Fruit fly (Drosophila melanogaster) whole organism, prepupa: ENCODE measurements around the gene CG34376.
A peak's percentile ranks its signal among the peaks of the same experiment; 100 is the strongest.

Experiments
- Blimp-1 ChIP-seq: fragments of 200-800 bp; sonication (Bioruptor generic); optimal IDR thresholded peaks from 3 replicates; lab custom pipeline; 2017; ENCODE audit warnings: missing biosample characterization, missing genetic modification characterization, mild to moderate bottlenecking, moderate library complexity, missing genetic modification reagents
- CG10631 ChIP-seq: fragments of 200-800 bp; sonication (Bioruptor generic); optimal IDR thresholded peaks from 2 replicates; lab custom pipeline; 2016; ENCODE audit warnings: missing biosample characterization, missing genetic modification characterization
- CG10669 ChIP-seq: fragments of 200-800 bp; sonication (Bioruptor generic); optimal IDR thresholded peaks from 3 replicates; lab custom pipeline; 2018; ENCODE audit warnings: missing biosample characterization, mild to moderate bottlenecking, missing genetic modification characterization, moderate library complexity
- CG11294 ChIP-seq: fragments of 200-800 bp; sonication (Bioruptor generic); IDR thresholded peaks from 2 replicates; pipeline ENCODE4 v1.3.6; 2022; ENCODE audit warnings: missing biosample characterization, missing genetic modification characterization
- CG11762 ChIP-seq: fragments of 200-800 bp; sonication (Bioruptor generic); optimal IDR thresholded peaks from 3 replicates; lab custom pipeline; 2016; ENCODE audit warnings: missing biosample characterization, missing genetic modification characterization; ENCODE audit not compliant: insufficient read depth
- CG11902 ChIP-seq: fragments of 200-800 bp; sonication (Bioruptor generic); optimal IDR thresholded peaks from 3 replicates; lab custom pipeline; 2016; ENCODE audit warnings: missing biosample characterization, missing genetic modification characterization
- CG15336 ChIP-seq: fragments of 200-800 bp; sonication (Bioruptor generic); IDR thresholded peaks from 2 replicates; pipeline ENCODE4 v1.3.6; 2022; ENCODE audit warnings: missing biosample characterization, missing genetic modification characterization
- CG1621 ChIP-seq: fragments of 200-800 bp; sonication (Bioruptor generic); optimal IDR thresholded peaks from 3 replicates; lab custom pipeline; 2018; ENCODE audit warnings: missing biosample characterization, mild to moderate bottlenecking, missing genetic modification characterization
- CG16779 ChIP-seq: fragments of 200-800 bp; sonication (Bioruptor generic); optimal IDR thresholded peaks from 3 replicates; lab custom pipeline; 2017; ENCODE audit warnings: missing biosample characterization, mild to moderate bottlenecking, missing genetic modification characterization
- CG31627 ChIP-seq: fragments of 200-800 bp; sonication (Bioruptor generic); optimal IDR thresholded peaks from 3 replicates; lab custom pipeline; 2016; ENCODE audit warnings: missing biosample characterization, missing genetic modification characterization
- CG34406 ChIP-seq: fragments of 200-800 bp; sonication (Bioruptor generic); optimal IDR thresholded peaks from 3 replicates; lab custom pipeline; 2016; ENCODE audit warnings: missing biosample characterization, missing genetic modification characterization
- CG3919 ChIP-seq: fragments of 200-800 bp; sonication (Bioruptor generic); optimal IDR thresholded peaks from 3 replicates; lab custom pipeline; 2016; ENCODE audit warnings: missing biosample characterization, missing genetic modification characterization
- CG4318 ChIP-seq: fragments of 200-800 bp; sonication (Bioruptor generic); optimal IDR thresholded peaks from 3 replicates; lab custom pipeline; 2017; ENCODE audit warnings: missing biosample characterization, mild to moderate bottlenecking, missing genetic modification characterization
- CG6163 ChIP-seq: fragments of 200-800 bp; sonication (Bioruptor generic); IDR thresholded peaks from 3 replicates; pipeline ENCODE4 v1.3.6; 2022; ENCODE audit warnings: missing biosample characterization, missing genetic modification characterization
- CG6276 ChIP-seq: fragments of 200-800 bp; sonication (Bioruptor generic); optimal IDR thresholded peaks from 2 replicates; lab custom pipeline; 2017; ENCODE audit warnings: missing biosample characterization, mild to moderate bottlenecking, missing genetic modification characterization
- CG6792 ChIP-seq: fragments of 200-800 bp; sonication (Bioruptor generic); optimal IDR thresholded peaks from 3 replicates; lab custom pipeline; 2016; ENCODE audit warnings: missing biosample characterization, missing genetic modification characterization
- CG6808 ChIP-seq: fragments of 200-800 bp; sonication (Bioruptor generic); optimal IDR thresholded peaks from 3 replicates; lab custom pipeline; 2017; ENCODE audit warnings: missing biosample characterization, missing genetic modification characterization, mild to moderate bottlenecking, moderate library complexity, missing genetic modification reagents
- CG7368 ChIP-seq: fragments of 200-800 bp; sonication (Bioruptor generic); optimal IDR thresholded peaks from 3 replicates; lab custom pipeline; 2016; ENCODE audit warnings: missing biosample characterization, missing genetic modification characterization
- CG8119 ChIP-seq: fragments of 200-800 bp; sonication (Bioruptor generic); IDR thresholded peaks from 3 replicates; pipeline ENCODE4 v1.3.6; 2022; ENCODE audit warnings: missing biosample characterization, missing genetic modification characterization
- CG8632 ChIP-seq: fragments of 200-800 bp; sonication (Bioruptor generic); optimal IDR thresholded peaks from 3 replicates; lab custom pipeline; 2016; ENCODE audit warnings: missing biosample characterization, missing genetic modification characterization
- Eip75B ChIP-seq: fragments of 200-800 bp; sonication (Bioruptor generic); optimal IDR thresholded peaks from 3 replicates; lab custom pipeline; 2016; ENCODE audit warnings: missing biosample characterization, missing genetic modification characterization
- Eip78C ChIP-seq: fragments of 200-800 bp; sonication (Bioruptor generic); peaks from one replicate; lab custom pipeline; 2016; ENCODE audit warnings: missing biosample characterization, missing genetic modification characterization
- Eip93F ChIP-seq: fragments of 200-800 bp; sonication (Bioruptor generic); optimal IDR thresholded peaks from 2 replicates; lab custom pipeline; 2016; ENCODE audit warnings: missing biosample characterization, mild to moderate bottlenecking, missing genetic modification characterization
- Ets21C ChIP-seq: fragments of 200-800 bp; sonication (Bioruptor generic); optimal IDR thresholded peaks from 3 replicates; lab custom pipeline; 2016; ENCODE audit warnings: missing biosample characterization, missing genetic modification characterization
- Ets96B ChIP-seq: fragments of 200-800 bp; optimal IDR thresholded peaks from 2 replicates; lab custom pipeline; 2019; ENCODE audit warnings: missing biosample characterization, mild to moderate bottlenecking, missing genetic modification characterization, moderate library complexity
- Gug ChIP-seq: fragments of 200-800 bp; sonication (Bioruptor generic); IDR thresholded peaks from 2 replicates; pipeline ENCODE4 v1.3.6; 2022; ENCODE audit warnings: missing biosample characterization, missing genetic modification characterization
- Hr38 ChIP-seq: sonication (Bioruptor generic); optimal IDR thresholded peaks from 2 replicates; lab custom pipeline; 2016; ENCODE audit warnings: missing biosample characterization, missing genetic modification characterization
- Hr4 ChIP-seq: fragments of 200-800 bp; sonication (Bioruptor generic); optimal IDR thresholded peaks from 3 replicates; lab custom pipeline; 2016; ENCODE audit warnings: missing biosample characterization, missing genetic modification characterization
- Lpt ChIP-seq: fragments of 200-800 bp; sonication (Bioruptor generic); optimal IDR thresholded peaks from 3 replicates; lab custom pipeline; 2016; ENCODE audit warnings: missing biosample characterization, missing genetic modification characterization
- Met ChIP-seq: fragments of 200-800 bp; sonication (Bioruptor generic); optimal IDR thresholded peaks from 3 replicates; lab custom pipeline; 2016; ENCODE audit warnings: missing biosample characterization, missing genetic modification characterization
- OdsH ChIP-seq: fragments of 200-800 bp; sonication (Bioruptor generic); optimal IDR thresholded peaks from 3 replicates; lab custom pipeline; 2016; ENCODE audit warnings: missing biosample characterization, missing genetic modification characterization
- Smox ChIP-seq: fragments of 200-800 bp; sonication (Bioruptor generic); optimal IDR thresholded peaks from 3 replicates; lab custom pipeline; 2016; ENCODE audit warnings: missing biosample characterization, missing genetic modification characterization
- Sox102F ChIP-seq: fragments of 200-800 bp; sonication (Bioruptor generic); optimal IDR thresholded peaks from 2 replicates; lab custom pipeline; 2016; ENCODE audit warnings: missing biosample characterization, mild to moderate bottlenecking, missing genetic modification characterization
- Sox15 ChIP-seq: fragments of 200-800 bp; sonication (Bioruptor generic); optimal IDR thresholded peaks from 3 replicates; lab custom pipeline; 2016; ENCODE audit warnings: missing biosample characterization, missing genetic modification characterization
- achi ChIP-seq: fragments of 200-800 bp; sonication (Bioruptor generic); optimal IDR thresholded peaks from 3 replicates; lab custom pipeline; 2016; ENCODE audit warnings: missing biosample characterization, missing genetic modification characterization
- acj6 ChIP-seq: fragments of 200-800 bp; sonication (Bioruptor generic); optimal IDR thresholded peaks from 3 replicates; lab custom pipeline; 2016; ENCODE audit warnings: missing biosample characterization, missing genetic modification characterization
- cyc ChIP-seq: fragments of 200-800 bp; sonication (Bioruptor generic); optimal IDR thresholded peaks from 3 replicates; lab custom pipeline; 2016; ENCODE audit warnings: missing biosample characterization, missing genetic modification characterization
- dac ChIP-seq: fragments of 200-800 bp; sonication (Bioruptor generic); optimal IDR thresholded peaks from 2 replicates; lab custom pipeline; 2017; ENCODE audit warnings: missing biosample characterization, mild to moderate bottlenecking, missing genetic modification characterization
- dsx ChIP-seq: fragments of 200-800 bp; optimal IDR thresholded peaks from 3 replicates; lab custom pipeline; 2019; ENCODE audit warnings: missing biosample characterization, mild to moderate bottlenecking, missing genetic modification characterization, moderate library complexity; ENCODE audit not compliant: poor library complexity, severe bottlenecking
- esn ChIP-seq: fragments of 200-800 bp; sonication (Bioruptor generic); optimal IDR thresholded peaks from 2 replicates; lab custom pipeline; 2016; ENCODE audit warnings: missing biosample characterization, mild to moderate bottlenecking, missing genetic modification characterization, moderate library complexity
- fd59A ChIP-seq: fragments of 200-800 bp; sonication (Bioruptor generic); optimal IDR thresholded peaks from 2 replicates; lab custom pipeline; 2017; ENCODE audit warnings: missing biosample characterization, mild to moderate bottlenecking, missing genetic modification characterization, missing genetic modification reagents
- fd85E ChIP-seq: fragments of 200-800 bp; sonication (Bioruptor generic); optimal IDR thresholded peaks from 3 replicates; lab custom pipeline; 2016; ENCODE audit warnings: missing biosample characterization, missing genetic modification characterization
- fkh ChIP-seq: fragments of 200-800 bp; sonication (Bioruptor generic); optimal IDR thresholded peaks from 3 replicates; lab custom pipeline; 2017; ENCODE audit warnings: missing biosample characterization, mild to moderate bottlenecking, missing genetic modification characterization, moderate library complexity
- lz ChIP-seq: fragments of 200-800 bp; sonication (Bioruptor generic); optimal IDR thresholded peaks from 3 replicates; lab custom pipeline; 2016; ENCODE audit warnings: missing biosample characterization, missing genetic modification characterization
- net ChIP-seq: fragments of 200-800 bp; sonication (Bioruptor generic); optimal IDR thresholded peaks from 3 replicates; lab custom pipeline; 2016; ENCODE audit warnings: missing biosample characterization, missing genetic modification characterization
- pdm3 ChIP-seq: fragments of 200-800 bp; sonication (Bioruptor generic); optimal IDR thresholded peaks from 3 replicates; lab custom pipeline; 2016; ENCODE audit warnings: missing biosample characterization, missing genetic modification characterization
- salr ChIP-seq, 2 experiments: fragments of 200-800 bp; sonication (Bioruptor generic); optimal IDR thresholded peaks; 3 replicates each; lab custom pipeline; 2016 to 2018; ENCODE audit warnings: missing biosample characterization in 2 of 2, missing genetic modification characterization in 2 of 2, mild to moderate bottlenecking in 1 of 2
- spab ChIP-seq: fragments of 200-800 bp; sonication (Bioruptor generic); optimal IDR thresholded peaks from 2 replicates; lab custom pipeline; 2017; ENCODE audit warnings: missing biosample characterization, mild to moderate bottlenecking, missing genetic modification characterization, missing genetic modification reagents
- topi ChIP-seq: fragments of 200-800 bp; sonication (Bioruptor generic); optimal IDR thresholded peaks from 3 replicates; lab custom pipeline; 2016; ENCODE audit warnings: missing biosample characterization, missing genetic modification characterization

CG34376 gene

DNA sequence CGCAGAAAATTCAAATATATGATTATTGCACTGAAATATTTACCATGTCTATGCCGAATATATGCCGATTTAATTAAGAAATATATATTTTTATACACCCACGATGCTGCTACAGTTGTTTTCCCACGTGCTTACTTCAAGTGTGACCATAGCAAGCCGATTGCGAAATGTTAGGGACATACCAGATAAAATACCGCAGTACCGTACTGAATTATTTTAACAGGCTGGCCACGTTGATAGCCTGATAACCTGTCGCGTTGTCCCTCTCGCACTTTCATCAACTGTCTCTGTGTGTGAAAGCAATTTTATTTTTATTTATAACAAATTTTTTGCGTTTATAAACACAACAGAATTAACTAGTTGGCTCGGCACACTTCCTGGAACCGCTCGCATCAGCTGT lies 27.0 kb upstream of the CG34376 start, which contains the start of the genes Nop56 and mats (continued):
- TF ChIP-seq dsx (GFP tag; lab: Kevin White, UChicago) (no peak), CG10669 (GFP tag; lab: Kevin White, UChicago) (no peak), fd59A (GFP tag; lab: Kevin White, UChicago) (no peak), CG11902 (GFP tag; lab: Kevin White, UChicago) (no peak), CG6792 (GFP tag; lab: Kevin White, UChicago) (no peak)

DNA sequence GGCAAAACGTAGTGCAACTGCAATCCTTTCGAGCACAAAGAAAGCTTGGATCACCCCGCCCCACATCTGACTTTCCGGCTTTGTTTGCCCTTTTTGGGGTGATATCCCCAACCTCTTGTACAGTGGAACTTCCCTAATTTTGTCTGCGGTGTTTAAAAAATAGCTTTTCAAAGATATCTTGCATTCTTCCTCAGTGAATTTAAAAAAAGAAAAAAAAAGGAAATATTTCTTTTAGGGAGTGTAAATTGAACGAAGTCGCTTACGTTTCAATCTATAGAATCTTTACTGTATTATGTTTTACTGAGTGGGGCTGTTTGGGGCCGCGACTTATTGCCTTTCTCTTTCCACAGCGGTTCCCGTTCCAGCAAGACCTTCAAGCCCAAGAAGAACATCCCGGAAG lies 26.3 kb upstream of the CG34376 start:
- TF ChIP-seq CG6276 (GFP tag; lab: Kevin White, UChicago) (no peak), Hr4 (GFP tag; lab: Kevin White, UChicago) (no peak), lz (GFP tag; lab: Kevin White, UChicago) (peak; percentile 82), CG8632 (GFP tag; lab: Kevin White, UChicago) (peak; percentile 71), CG1621 (tag; lab: Kevin White, UChicago) (no peak), CG4318 (GFP tag; lab: Kevin White, UChicago) (no peak), Met (GFP tag; lab: Kevin White, UChicago) (peak; percentile 84), salr (GFP tag; optimal IDR thresholded peaks at IDR 0.05; lab: Kevin White, UChicago) (no peak), Eip75B (GFP tag; lab: Kevin White, UChicago) (peak; percentile 85), CG11762 (GFP tag; lab: Kevin White, UChicago) (peak; percentile 24), cyc (GFP tag; lab: Kevin White, UChicago) (peak; percentile 84), CG15336 (GFP tag; lab: Robert Waterston, UW) (peak; percentile 82; the same call in 1 of the 2 replicates), fd59A (GFP tag; lab: Kevin White, UChicago) (no peak), CG10631 (GFP tag; lab: Kevin White, UChicago) (no peak), fd85E (GFP tag; lab: Kevin White, UChicago) (no peak), fkh (GFP tag; lab: Kevin White, UChicago) (no peak), pdm3 (GFP tag; lab: Kevin White, UChicago) (peak; percentile 77), Ets21C (GFP tag; lab: Kevin White, UChicago) (peak; percentile 73), acj6 (GFP tag; lab: Kevin White, UChicago) (peak; percentile 72), net (GFP tag; lab: Kevin White, UChicago) (peak; percentile 61), Hr38 (no peak), CG10669 (GFP tag; lab: Kevin White, UChicago) (peak; percentile 23), topi (GFP tag; lab: Kevin White, UChicago) (peak; percentile 83), CG11294 (GFP tag; lab: Robert Waterston, UW) (peak; percentile 35; the same call in 1 of the 2 replicates), Eip78C (peak; percentile 88), Sox102F (GFP tag; lab: Kevin White, UChicago) (peak; percentile 80), CG31627 (GFP tag; lab: Kevin White, UChicago) (peak; percentile 87), esn (GFP tag; lab: Kevin White, UChicago) (peak; percentile 86), dac (GFP tag; lab: Kevin White, UChicago) (no peak), OdsH (no peak), Blimp-1 (GFP tag; lab: Kevin White, UChicago) (peak; percentile 33), CG16779 (peak; percentile 27), CG3919 (GFP tag; lab: Kevin White, UChicago) (peak; percentile 74), CG34406 (GFP tag; lab: Kevin White, UChicago) (peak; percentile 72), CG7368 (no peak), Gug (GFP tag; lab: Robert Waterston, UW) (peak; percentile 41; the same call in 1 of the 2 replicates), CG6808 (peak; percentile 24), achi (GFP tag; lab: Kevin White, UChicago) (peak; percentile 69), CG6163 (GFP tag; lab: Robert Waterston, UW) (peak; percentile 86), Smox (GFP tag; lab: Kevin White, UChicago) (peak; percentile 79), CG8119 (GFP tag; lab: Robert Waterston, UW) (peak; percentile 59; the same call in 2 of the 3 replicates), dsx (GFP tag; lab: Kevin White, UChicago) (no peak), CG6792 (GFP tag; lab: Kevin White, UChicago) (peak; percentile 80), spab (GFP tag; lab: Kevin White, UChicago) (no peak), Ets96B (peak; percentile 55), Lpt (GFP tag; lab: Kevin White, UChicago) (no peak), Sox15 (GFP tag; lab: Kevin White, UChicago) (peak; percentile 47), Eip93F (GFP tag; lab: Kevin White, UChicago) (peak; percentile 24), CG11902 (GFP tag; lab: Kevin White, UChicago) (peak; percentile 68)
